Worm (Caenorhabditis elegans) whole organism, mixed stage, embryonic: Measurements from ENCODE around the gene F56C4.2.
A peak's percentile ranks its signal among the peaks of the same experiment; 100 is the strongest.

Source experiments
- elt-1 ChIP-seq: sonication (generic microtip); optimal IDR thresholded peaks from 2 replicates; lab custom pipeline; 2017; ENCODE audit warnings: missing genetic modification characterization, mild to moderate bottlenecking, missing compliant biosample characterization, antibody characterized with exemption, moderate library complexity, borderline replicate concordance; ENCODE audit not compliant: insufficient read depth
- hlh-1 ChIP-seq: fragments of 150-350 bp; optimal IDR thresholded peaks from 2 replicates; lab custom pipeline; 2014; ENCODE audit warnings: missing biosample characterization, missing genetic modification reagents, missing genetic modification characterization
- nhr-28 ChIP-seq: fragments of 150-350 bp; optimal IDR thresholded peaks from 2 replicates; lab custom pipeline; 2014; ENCODE audit warnings: missing biosample characterization, missing genetic modification characterization
- pha-4 ChIP-seq: fragments of 150-350 bp; optimal IDR thresholded peaks from 2 replicates; lab custom pipeline; 2018; ENCODE audit warnings: missing biosample characterization, missing genetic modification reagents, missing genetic modification characterization
- sptf-1 ChIP-seq: sonication (generic microtip); optimal IDR thresholded peaks from 2 replicates; lab custom pipeline; 2017; ENCODE audit warnings: mild to moderate bottlenecking, missing genetic modification characterization, moderate library complexity, missing compliant biosample characterization
- unc-120 ChIP-seq: sonication (generic microtip); optimal IDR thresholded peaks from 2 replicates; lab custom pipeline; 2017; ENCODE audit warnings: missing genetic modification characterization, missing compliant biosample characterization; ENCODE audit not compliant: poor library complexity, severe bottlenecking
- zip-8 ChIP-seq: fragments of 150-350 bp; optimal IDR thresholded peaks from 2 replicates; lab custom pipeline; 2014; ENCODE audit warnings: missing biosample characterization, missing genetic modification characterization

DNA sequence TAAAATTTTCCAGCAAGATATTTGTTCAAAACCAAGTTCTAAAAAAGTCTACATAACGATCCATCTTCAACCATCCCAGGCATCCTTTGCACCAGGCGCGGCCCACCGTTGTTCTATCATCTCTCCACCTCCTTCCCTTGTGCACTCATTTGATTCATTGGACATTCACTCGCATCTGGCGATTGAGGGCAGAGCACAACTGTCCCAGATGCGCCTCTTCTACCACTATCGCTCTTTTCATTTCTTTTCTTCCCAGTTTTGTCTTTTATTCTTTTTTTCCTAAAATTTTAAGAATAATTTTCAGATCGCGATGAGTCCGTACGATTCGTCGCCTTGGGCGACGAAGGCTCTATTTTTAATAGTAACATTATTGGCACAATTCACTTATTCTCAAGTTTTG lies 27.4 kb downstream of the F56C4.2 start, which contains the start of gene epi-1:
- TF ChIP-seq pha-4, result no peak
- TF ChIP-seq zip-8, result no peak
- TF ChIP-seq nhr-28 (tag; lab: Kevin White, UChicago), result no peak
- peak; percentile 38 for TF ChIP-seq unc-120
- no peak for TF ChIP-seq sptf-1 (tag; lab: Kevin White, UChicago)
- peak; percentile 79 for TF ChIP-seq hlh-1 (tag; lab: Kevin White, UChicago)
- TF ChIP-seq elt-1 (tag; lab: Kevin White, UChicago), result no peak
